Worm (Caenorhabditis elegans): ENCODE results near the gene mltn-10.

- TF ChIP-seq pqm-1 (tag; optimal IDR thresholded peaks at IDR 0.05) (no peak), sea-2 (GFP tag; optimal IDR thresholded peaks at IDR 0.05) (no peak), lin-15B (tag; optimal IDR thresholded peaks at IDR 0.05) (no peak), nhr-76 (tag; optimal IDR thresholded peaks at IDR 0.05) (no peak), zag-1 (tag; optimal IDR thresholded peaks at IDR 0.05) (no peak), nhr-11 (tag; optimal IDR thresholded peaks at IDR 0.05) (no peak), nhr-237 (tag; optimal IDR thresholded peaks at IDR 0.05) (no peak), ceh-28 (tag; optimal IDR thresholded peaks at IDR 0.05) (no peak), aly-2 (tag; optimal IDR thresholded peaks at IDR 0.05) (no peak)
Observed at ce11 chrII:14604261-14604660, 18.6 kb upstream of the mltn-10 start.

All from whole organism, L3 larva.